Fruit fly (Drosophila melanogaster) whole organism, embryonic: ENCODE data around the gene CG15439.

ENCODE experiments used
- BEAF-32 ChIP-seq: fragments of 200-800 bp; sonication (Bioruptor generic); optimal IDR thresholded peaks from 3 replicates; lab custom pipeline; 2017; ENCODE audit warnings: missing biosample characterization, missing genetic modification characterization, mild to moderate bottlenecking, moderate library complexity, missing genetic modification reagents
- CG10147 ChIP-seq: fragments of 200-800 bp; sonication (Bioruptor generic); optimal IDR thresholded peaks from 2 replicates; lab custom pipeline; 2019; ENCODE audit warnings: missing biosample characterization, mild to moderate bottlenecking, missing genetic modification characterization, moderate library complexity
- CG12659 ChIP-seq: fragments of 200-800 bp; sonication (Bioruptor generic); optimal IDR thresholded peaks from 3 replicates; lab custom pipeline; 2017; ENCODE audit warnings: mild to moderate bottlenecking, missing biosample characterization, missing genetic modification reagents, missing genetic modification characterization
- CG13287 ChIP-seq: fragments of 200-800 bp; sonication (Bioruptor generic); IDR thresholded peaks from 2 replicates; pipeline ENCODE4 v1.3.6; 2022; ENCODE audit warnings: missing biosample characterization, missing genetic modification characterization; ENCODE audit not compliant: partially characterized antibody
- CG14014 ChIP-seq: fragments of 200-800 bp; sonication (Bioruptor generic); IDR thresholded peaks from 2 replicates; pipeline ENCODE4 v1.3.6; 2022; ENCODE audit warnings: missing biosample characterization, missing genetic modification characterization
- CG15073 ChIP-seq: fragments of 200-800 bp; sonication (Bioruptor generic); optimal IDR thresholded peaks from 2 replicates; lab custom pipeline; 2016; ENCODE audit warnings: missing biosample characterization, missing genetic modification characterization
- CG1602 ChIP-seq: fragments of 200-800 bp; sonication (Bioruptor generic); optimal IDR thresholded peaks from 3 replicates; lab custom pipeline; 2016; ENCODE audit warnings: missing biosample characterization, missing genetic modification characterization
- CG18599 ChIP-seq: fragments of 200-800 bp; sonication (Bioruptor generic); optimal IDR thresholded peaks from 3 replicates; lab custom pipeline; 2017; ENCODE audit warnings: missing biosample characterization, missing genetic modification characterization, mild to moderate bottlenecking, moderate library complexity, missing genetic modification reagents
- CG18764 ChIP-seq: fragments of 200-800 bp; sonication (Bioruptor generic); optimal IDR thresholded peaks from 3 replicates; lab custom pipeline; 2016; ENCODE audit warnings: missing biosample characterization, missing genetic modification characterization
- CG2712 ChIP-seq: fragments of 200-800 bp; optimal IDR thresholded peaks from 3 replicates; lab custom pipeline; 2019; ENCODE audit warnings: missing biosample characterization, mild to moderate bottlenecking, missing genetic modification characterization, moderate library complexity
- CG30403 ChIP-seq: fragments of 200-800 bp; sonication (Bioruptor generic); optimal IDR thresholded peaks from 3 replicates; lab custom pipeline; 2016; ENCODE audit warnings: missing biosample characterization, missing genetic modification characterization
- CG4328 ChIP-seq: fragments of 200-800 bp; sonication (Bioruptor generic); optimal IDR thresholded peaks from 3 replicates; lab custom pipeline; 2017; ENCODE audit warnings: missing biosample characterization, missing genetic modification reagents, missing genetic modification characterization
- CG4617 ChIP-seq: fragments of 200-800 bp; sonication (Bioruptor generic); optimal IDR thresholded peaks from 3 replicates; lab custom pipeline; 2016; ENCODE audit warnings: missing biosample characterization, missing genetic modification characterization, borderline replicate concordance
- CG6689 ChIP-seq: fragments of 200-800 bp; sonication (Bioruptor generic); IDR thresholded peaks from 2 replicates; pipeline ENCODE4 v1.3.6; 2022; ENCODE audit warnings: missing biosample characterization, missing genetic modification characterization
- Camta ChIP-seq: fragments of 200-800 bp; sonication (Bioruptor generic); optimal IDR thresholded peaks from 2 replicates; lab custom pipeline; 2016; ENCODE audit warnings: missing biosample characterization, missing genetic modification characterization
- D19B ChIP-seq: fragments of 200-800 bp; sonication (Bioruptor generic); optimal IDR thresholded peaks from 2 replicates; lab custom pipeline; 2017; ENCODE audit warnings: missing biosample characterization, mild to moderate bottlenecking, missing genetic modification characterization
- Dip3 ChIP-seq: fragments of 200-800 bp; sonication (Bioruptor generic); optimal IDR thresholded peaks from 3 replicates; lab custom pipeline; 2016; ENCODE audit warnings: missing biosample characterization, missing genetic modification characterization
- E2f2 ChIP-seq: fragments of 200-800 bp; sonication (Bioruptor generic); IDR thresholded peaks from 2 replicates; pipeline ENCODE4 v1.3.6; 2022; ENCODE audit warnings: missing biosample characterization, missing genetic modification characterization
- Elba2 ChIP-seq: fragments of 200-800 bp; sonication (Bioruptor generic); optimal IDR thresholded peaks from 3 replicates; lab custom pipeline; 2016; ENCODE audit warnings: missing biosample characterization, missing genetic modification characterization
- Ets97D ChIP-seq: fragments of 200-800 bp; sonication (Bioruptor generic); optimal IDR thresholded peaks from 3 replicates; lab custom pipeline; 2016; ENCODE audit warnings: missing biosample characterization, missing genetic modification characterization
- Fer3 ChIP-seq: fragments of 200-800 bp; sonication (Bioruptor generic); optimal IDR thresholded peaks from 2 replicates; lab custom pipeline; 2018; ENCODE audit warnings: missing biosample characterization, mild to moderate bottlenecking, missing genetic modification characterization, moderate library complexity
- Hey ChIP-seq: fragments of 200-800 bp; sonication (Bioruptor generic); optimal IDR thresholded peaks from 3 replicates; lab custom pipeline; 2018; ENCODE audit warnings: missing biosample characterization, mild to moderate bottlenecking, missing genetic modification characterization
- Lim3 ChIP-seq: fragments of 200-800 bp; sonication (Bioruptor generic); IDR thresholded peaks from 2 replicates; pipeline ENCODE4 v1.3.6; 2022; ENCODE audit warnings: missing biosample characterization, missing genetic modification characterization
- Med ChIP-seq: fragments of 200-800 bp; sonication (Bioruptor generic); peaks from one replicate; lab custom pipeline; 2016; ENCODE audit warnings: missing biosample characterization, missing genetic modification characterization, mild to moderate bottlenecking, inconsistent platforms, moderate library complexity
- Myb ChIP-seq: fragments of 200-800 bp; sonication (Bioruptor generic); optimal IDR thresholded peaks from 2 replicates; lab custom pipeline; 2016; ENCODE audit warnings: missing biosample characterization, missing genetic modification characterization
- Oaz ChIP-seq: fragments of 200-800 bp; sonication (Bioruptor generic); IDR thresholded peaks from 2 replicates; pipeline ENCODE4 v1.3.6; 2022; ENCODE audit warnings: missing biosample characterization, missing genetic modification characterization
- Scr ChIP-seq: fragments of 200-800 bp; sonication (Bioruptor generic); IDR thresholded peaks from 2 replicates; pipeline ENCODE4 v1.3.6; 2022; ENCODE audit warnings: missing biosample characterization, missing genetic modification characterization; ENCODE audit not compliant: partially characterized antibody
- YL-1 ChIP-seq: fragments of 200-800 bp; sonication (Bioruptor generic); optimal IDR thresholded peaks from 3 replicates; lab custom pipeline; 2017; ENCODE audit warnings: missing biosample characterization, mild to moderate bottlenecking, missing genetic modification characterization
- ase ChIP-seq: fragments of 200-800 bp; sonication (Bioruptor generic); IDR thresholded peaks from 3 replicates; pipeline ENCODE4 v1.3.6; 2022; ENCODE audit warnings: missing biosample characterization, missing genetic modification characterization
- bbx ChIP-seq: fragments of 200-800 bp; sonication (Bioruptor generic); IDR thresholded peaks from 2 replicates; pipeline ENCODE4 v1.3.6; 2022; ENCODE audit warnings: missing biosample characterization, missing genetic modification characterization; ENCODE audit not compliant: partially characterized antibody
- br ChIP-seq: fragments of >200 bp; optimal IDR thresholded peaks from 2 replicates; lab custom pipeline; 2017
- btn ChIP-seq: fragments of 200-800 bp; sonication (Bioruptor generic); optimal IDR thresholded peaks from 2 replicates; lab custom pipeline; 2016; ENCODE audit warnings: missing biosample characterization, missing genetic modification characterization
- chm ChIP-seq: fragments of 200-800 bp; sonication (Bioruptor generic); IDR thresholded peaks from 2 replicates; pipeline ENCODE4 v1.3.6; 2022; ENCODE audit warnings: missing biosample characterization, missing genetic modification characterization
- croc ChIP-seq: fragments of 200-800 bp; sonication (Bioruptor generic); conservative IDR thresholded peaks from 3 replicates; pipeline ENCODE4 v1.3.6; 2022; ENCODE audit warnings: missing biosample characterization, missing genetic modification characterization
- gcm ChIP-seq: fragments of 200-800 bp; sonication (Bioruptor generic); optimal IDR thresholded peaks from 2 replicates; lab custom pipeline; 2019; ENCODE audit warnings: missing biosample characterization, mild to moderate bottlenecking, missing genetic modification characterization, moderate library complexity
- gfzf ChIP-seq: fragments of 200-800 bp; sonication (Bioruptor generic); optimal IDR thresholded peaks from 2 replicates; lab custom pipeline; 2016; ENCODE audit warnings: missing biosample characterization, mild to moderate bottlenecking, missing genetic modification characterization, moderate library complexity
- grau ChIP-seq: fragments of 200-800 bp; optimal IDR thresholded peaks from 3 replicates; lab custom pipeline; 2019; ENCODE audit warnings: missing biosample characterization, mild to moderate bottlenecking, missing genetic modification characterization, moderate library complexity
- jigr1 ChIP-seq: fragments of 200-800 bp; sonication (Bioruptor generic); IDR thresholded peaks from 3 replicates; pipeline ENCODE4 v1.3.6; 2022; ENCODE audit warnings: missing biosample characterization, missing genetic modification characterization
- nerfin-1 ChIP-seq: fragments of 200-800 bp; sonication (Bioruptor generic); optimal IDR thresholded peaks from 3 replicates; lab custom pipeline; 2019; ENCODE audit warnings: missing biosample characterization, mild to moderate bottlenecking, missing genetic modification characterization, moderate library complexity
- psq ChIP-seq: fragments of 200-800 bp; sonication (Bioruptor generic); optimal IDR thresholded peaks from 2 replicates; lab custom pipeline; 2017; ENCODE audit warnings: missing biosample characterization, missing genetic modification characterization
- pum ChIP-seq: fragments of 200-800 bp; sonication (Bioruptor generic); optimal IDR thresholded peaks from 2 replicates; lab custom pipeline; 2016; ENCODE audit warnings: missing biosample characterization, missing genetic modification characterization
- slou ChIP-seq: fragments of 200-800 bp; sonication (Bioruptor generic); optimal IDR thresholded peaks from 3 replicates; lab custom pipeline; 2016; ENCODE audit warnings: missing biosample characterization, missing genetic modification characterization
- so ChIP-seq: fragments of 200-800 bp; sonication (Bioruptor generic); IDR thresholded peaks from 3 replicates; pipeline ENCODE4 v1.3.6; 2022; ENCODE audit warnings: missing biosample characterization, missing genetic modification characterization
- stwl ChIP-seq: fragments of 200-800 bp; sonication (Bioruptor generic); optimal IDR thresholded peaks from 3 replicates; lab custom pipeline; 2018; ENCODE audit warnings: missing biosample characterization, mild to moderate bottlenecking, missing genetic modification characterization, moderate library complexity
- sug ChIP-seq: fragments of 200-800 bp; optimal IDR thresholded peaks from 2 replicates; lab custom pipeline; 2019; ENCODE audit warnings: missing biosample characterization, mild to moderate bottlenecking, missing genetic modification characterization, moderate library complexity
- toy ChIP-seq: fragments of 200-800 bp; sonication (Bioruptor generic); IDR thresholded peaks from 2 replicates; pipeline ENCODE4 v1.3.6; 2022; ENCODE audit warnings: missing biosample characterization, missing genetic modification characterization
- trem ChIP-seq: fragments of 200-800 bp; optimal IDR thresholded peaks from 3 replicates; lab custom pipeline; 2019; ENCODE audit warnings: missing biosample characterization, mild to moderate bottlenecking, missing genetic modification characterization, moderate library complexity
- unc-4 ChIP-seq: fragments of 200-800 bp; sonication (Bioruptor generic); IDR thresholded peaks from 2 replicates; pipeline ENCODE4 v1.3.6; 2022; ENCODE audit warnings: missing biosample characterization, missing genetic modification characterization; ENCODE audit not compliant: partially characterized antibody

Gene CG15439

DNA sequence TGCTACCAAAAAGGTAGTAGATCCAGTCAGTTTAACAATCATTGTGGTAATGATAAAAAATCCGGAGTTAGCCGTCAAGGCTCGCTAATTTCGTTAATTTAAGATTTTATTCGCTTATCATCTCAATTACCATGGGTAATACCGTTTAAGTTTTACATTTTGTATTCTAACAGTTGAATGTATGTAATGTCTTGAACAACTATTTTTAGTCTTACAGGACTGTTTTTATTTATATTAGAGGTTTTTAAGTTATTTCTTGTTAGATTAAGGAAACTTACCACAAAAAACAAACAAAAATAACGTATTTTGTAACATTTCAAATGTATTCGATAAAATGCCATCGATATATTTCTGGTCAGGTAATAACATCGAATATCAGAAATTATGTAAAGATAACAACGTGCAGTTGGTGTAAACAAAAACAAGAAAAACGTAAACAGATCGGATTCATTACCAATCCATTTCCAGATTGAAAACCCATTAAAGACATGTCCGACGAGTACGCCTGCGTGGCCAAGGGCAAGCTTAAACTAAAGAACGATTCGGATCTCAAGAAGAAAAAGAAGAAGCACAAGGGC is 10.7 kb downstream of the CG15439 start, which contains the start of the genes Sfp24F and CG15432 (continued):
- no peak for TF ChIP-seq Hey (tag; lab: Kevin White, UChicago)
- TF ChIP-seq croc (GFP tag; lab: Robert Waterston, UW), result no peak
- no peak for TF ChIP-seq CG15073
- TF ChIP-seq stwl (tag; lab: Kevin White, UChicago), result peak; percentile 83
- no peak for TF ChIP-seq Elba2
- peak; percentile 8 for TF ChIP-seq CG12659 (GFP tag; lab: Kevin White, UChicago)
- no peak for TF ChIP-seq Dip3
- peak; percentile 62 for TF ChIP-seq BEAF-32
- peak; percentile 43 for TF ChIP-seq trem (tag; lab: Kevin White, UChicago)
- TF ChIP-seq bbx, result peak; percentile 41; the same call in 1 of the 2 replicates
- peak; percentile 38 for TF ChIP-seq CG4617
- peak; percentile 77 for TF ChIP-seq CG13287 (GFP tag; lab: Robert Waterston, UW)
- peak; percentile 8 for TF ChIP-seq Ets97D
- TF ChIP-seq Scr (GFP tag; lab: Robert Waterston, UW), result peak; percentile 65
- peak; percentile 55 for TF ChIP-seq unc-4 (GFP tag; lab: Robert Waterston, UW)
- no peak for TF ChIP-seq gcm (GFP tag; lab: Kevin White, UChicago)

DNA sequence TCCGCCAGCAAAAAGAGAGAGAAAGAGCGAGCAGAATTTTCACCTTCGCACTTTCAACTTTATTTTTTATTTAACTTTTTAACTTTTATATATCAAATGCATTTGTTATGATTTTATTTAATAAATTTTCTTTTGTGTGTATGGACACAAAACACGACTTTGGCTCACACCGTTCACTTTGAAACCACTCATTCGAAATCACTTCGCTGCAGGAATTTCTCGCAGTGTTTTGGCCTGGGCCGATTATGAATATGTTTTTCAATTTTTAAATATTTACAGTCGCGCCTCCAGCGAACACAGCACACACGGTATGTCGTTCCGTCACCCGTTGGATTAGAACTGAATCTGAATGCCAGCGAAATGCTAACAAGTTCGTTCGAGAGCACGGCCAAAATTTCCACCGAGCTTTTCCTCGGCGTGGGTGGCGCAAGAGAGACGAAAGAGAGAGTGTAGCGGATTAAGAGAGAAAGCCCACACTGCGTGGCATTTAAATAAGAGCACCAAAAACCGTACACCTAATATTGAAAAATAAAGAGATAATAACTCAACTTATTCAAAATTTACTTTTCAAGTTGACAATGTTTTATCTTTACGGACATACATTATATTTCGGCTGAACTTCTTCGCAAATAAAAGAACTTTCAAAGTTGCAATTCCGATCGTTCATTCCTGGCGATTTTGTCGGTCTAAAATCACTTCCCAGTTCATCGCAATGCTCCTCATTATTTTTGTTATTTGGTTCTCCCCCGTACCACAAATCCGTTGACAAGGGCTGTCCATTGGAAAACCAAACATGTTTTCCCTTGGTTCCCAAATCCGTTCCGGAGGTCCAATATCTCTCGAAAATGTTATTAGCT is 11.7 kb downstream of the CG15439 start, which contains the start of gene CG15431:
Gene CG15431 (minus strand): TSS at position 402 of the 857 bp plus-strand sequence.
- no peak for TF ChIP-seq Myb (GFP tag; lab: Kevin White, UChicago)
- no peak for TF ChIP-seq gfzf (GFP tag; lab: Kevin White, UChicago)
- peak; percentile 59 for TF ChIP-seq Fer3 (tag; lab: Kevin White, UChicago)
- no peak for TF ChIP-seq Lim3
- TF ChIP-seq CG2712 (tag; lab: Kevin White, UChicago), result peak; percentile 40
- TF ChIP-seq CG18764 (GFP tag; lab: Kevin White, UChicago), result peak; percentile 17
- peak; percentile 35; the same call in 1 of the 2 replicates for TF ChIP-seq Oaz (GFP tag; lab: Robert Waterston, UW)
- no peak for TF ChIP-seq btn
- TF ChIP-seq CG6689 (GFP tag; lab: Robert Waterston, UW), result 0 out of 2 replicates have a peak, but pooled peaks have one; percentile 29
- TF ChIP-seq jigr1 (GFP tag; lab: Robert Waterston, UW), result no peak
- no peak for TF ChIP-seq YL-1
- TF ChIP-seq D19B, result no peak
- no peak for TF ChIP-seq pum (GFP tag; lab: Kevin White, UChicago)
- peak; percentile 37 for TF ChIP-seq sug (tag; lab: Kevin White, UChicago)
- 0 out of 3 replicates have a peak, but pooled peaks have one; percentile 22 for TF ChIP-seq so (GFP tag; lab: Robert Waterston, UW)
- peak; percentile 61 for TF ChIP-seq grau (tag; lab: Kevin White, UChicago)
- TF ChIP-seq CG4328 (GFP tag; lab: Kevin White, UChicago), result peak; percentile 10
- TF ChIP-seq CG30403, result peak; percentile 55
- no peak for TF ChIP-seq slou (GFP tag; lab: Kevin White, UChicago)
- TF ChIP-seq E2f2 (GFP tag; lab: Robert Waterston, UW), result peak; percentile 48
- no peak for TF ChIP-seq br (lab: Kevin White, UChicago)
- TF ChIP-seq Med (GFP tag; lab: Kevin White, UChicago), result peak; percentile 94
- TF ChIP-seq CG10147 (GFP tag; lab: Kevin White, UChicago), result peak; percentile 28
- TF ChIP-seq CG18599, result peak; percentile 85
- TF ChIP-seq psq (GFP tag; lab: Kevin White, UChicago), result no peak
- TF ChIP-seq chm (GFP tag; lab: Robert Waterston, UW), result 0 out of 2 replicates have a peak, but pooled peaks have one; percentile 35
- TF ChIP-seq CG14014 (GFP tag; lab: Robert Waterston, UW), result peak; percentile 64; the same call in 1 of the 2 replicates
- no peak for TF ChIP-seq CG4617
- no peak for TF ChIP-seq CG1602 (GFP tag; lab: Kevin White, UChicago)
- no peak for TF ChIP-seq toy
- TF ChIP-seq ase, result peak; percentile 52; the same call in 2 of the 3 replicates
- TF ChIP-seq Camta (GFP tag; lab: Kevin White, UChicago), result no peak
- no peak for TF ChIP-seq nerfin-1 (tag; lab: Kevin White, UChicago)
